Fruit fly (Drosophila melanogaster) whole organism, pupa: Measurements from ENCODE around the gene Dcr-1.

Experiments
- CG10348 ChIP-seq: fragments of 200-800 bp; sonication (Bioruptor generic); IDR thresholded peaks from 2 replicates; pipeline ENCODE4 v1.3.6; 2022; ENCODE audit warnings: missing biosample characterization, missing genetic modification characterization
- CG14655 ChIP-seq: fragments of 200-800 bp; sonication (Bioruptor generic); optimal IDR thresholded peaks from 3 replicates; lab custom pipeline; 2017; ENCODE audit warnings: mild to moderate bottlenecking, missing biosample characterization, missing genetic modification reagents, missing genetic modification characterization
- CG15710 ChIP-seq: fragments of 200-800 bp; sonication (Bioruptor generic); optimal IDR thresholded peaks from 2 replicates; lab custom pipeline; 2018; ENCODE audit warnings: missing biosample characterization, mild to moderate bottlenecking, missing genetic modification characterization, moderate library complexity
- CG17806 ChIP-seq: fragments of 200-800 bp; sonication (Bioruptor generic); optimal IDR thresholded peaks from 2 replicates; lab custom pipeline; 2018; ENCODE audit warnings: missing biosample characterization, mild to moderate bottlenecking, missing genetic modification characterization, moderate library complexity
- CG32121 ChIP-seq: fragments of 200-800 bp; sonication (Bioruptor generic); IDR thresholded peaks from 2 replicates; pipeline ENCODE4 v1.3.6; 2022; ENCODE audit warnings: missing biosample characterization, missing genetic modification characterization
- CG34367 ChIP-seq: fragments of 200-800 bp; sonication (Bioruptor generic); optimal IDR thresholded peaks from 2 replicates; lab custom pipeline; 2018; ENCODE audit warnings: missing biosample characterization, mild to moderate bottlenecking, missing genetic modification characterization
- CG4496 ChIP-seq: fragments of 200-800 bp; sonication (Bioruptor generic); IDR thresholded peaks from 3 replicates; pipeline ENCODE4 v1.3.6; 2022; ENCODE audit warnings: missing biosample characterization, missing genetic modification characterization
- CG8159 ChIP-seq: fragments of 200-800 bp; sonication (Bioruptor generic); optimal IDR thresholded peaks from 3 replicates; lab custom pipeline; 2018; ENCODE audit warnings: missing biosample characterization, mild to moderate bottlenecking, missing genetic modification characterization, moderate library complexity
- EcR ChIP-seq: fragments of 200-800 bp; sonication (Bioruptor generic); optimal IDR thresholded peaks from 3 replicates; lab custom pipeline; 2019; ENCODE audit warnings: missing biosample characterization, missing genetic modification characterization, mild to moderate bottlenecking, moderate library complexity, missing genetic modification reagents
- Ets98B ChIP-seq: fragments of 200-800 bp; sonication (Bioruptor generic); IDR thresholded peaks from 2 replicates; pipeline ENCODE4 v1.3.6; 2022; ENCODE audit warnings: missing biosample characterization, missing genetic modification characterization
- Pif1B ChIP-seq: fragments of 200-800 bp; sonication (Bioruptor generic); optimal IDR thresholded peaks from 3 replicates; lab custom pipeline; 2016; ENCODE audit warnings: missing biosample characterization, missing genetic modification characterization
- fd96Ca ChIP-seq: fragments of 200-800 bp; sonication (Bioruptor generic); IDR thresholded peaks from 3 replicates; pipeline ENCODE4 v1.3.6; 2022; ENCODE audit warnings: missing biosample characterization, missing genetic modification characterization
- gl ChIP-seq: fragments of 200-800 bp; sonication (Bioruptor generic); optimal IDR thresholded peaks from 2 replicates; lab custom pipeline; 2018; ENCODE audit warnings: missing biosample characterization, mild to moderate bottlenecking, missing genetic modification characterization
- rn ChIP-seq: fragments of 200-800 bp; sonication (Bioruptor generic); IDR thresholded peaks from 2 replicates; pipeline ENCODE4 v1.3.6; 2022; ENCODE audit warnings: missing biosample characterization, missing genetic modification characterization

- TF ChIP-seq EcR (GFP tag; lab: Kevin White, UChicago), result no peak
- no peak for TF ChIP-seq CG17806 (tag; lab: Kevin White, UChicago)
- no peak for TF ChIP-seq fd96Ca
- no peak for TF ChIP-seq Ets98B
- TF ChIP-seq CG32121 (GFP tag; lab: Robert Waterston, UW), result no peak
- TF ChIP-seq CG10348, result no peak
- TF ChIP-seq CG15710 (tag; lab: Kevin White, UChicago), result no peak
- no peak for TF ChIP-seq rn (GFP tag; lab: Robert Waterston, UW)
- TF ChIP-seq CG4496, result no peak
- TF ChIP-seq CG14655 (GFP tag; lab: Kevin White, UChicago), result no peak
- no peak for TF ChIP-seq Pif1B
- TF ChIP-seq CG34367 (tag; lab: Kevin White, UChicago), result no peak
- TF ChIP-seq CG8159, result no peak
- no peak for TF ChIP-seq gl (tag; lab: Kevin White, UChicago)
Observed at dm6 chr3R:22718401-22718800, 22.5 kb downstream of the Dcr-1 start.
